Fruit fly (Drosophila melanogaster): ENCODE data around the gene Usp39.

DNA sequence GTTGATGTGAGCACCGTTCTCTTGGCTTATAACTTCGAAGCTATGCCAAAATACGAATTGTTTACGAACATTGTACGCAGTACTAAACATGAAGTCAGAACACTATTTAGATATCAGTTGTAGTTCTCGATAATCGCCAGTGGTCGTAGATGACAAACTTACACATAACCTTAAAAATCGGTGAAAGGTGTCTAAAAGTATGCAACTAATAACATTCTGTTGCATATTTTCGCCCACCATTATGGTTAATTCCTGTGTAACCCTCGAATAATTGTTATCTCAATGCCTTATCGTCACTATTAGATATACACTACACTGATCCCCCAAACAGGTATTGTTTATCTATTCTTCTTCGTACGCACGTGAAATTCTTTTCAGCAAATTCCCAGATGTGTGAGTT is 43.1 kb upstream of the Usp39 start:
- TF ChIP-seq Nf-YA (GFP tag; IDR thresholded peaks at IDR 0.05) (no peak), YL-1 (GFP tag; optimal IDR thresholded peaks at IDR 0.05) (no peak)
